Worm (Caenorhabditis elegans) whole organism, L1 larva: ENCODE data around the gene dph-3.

ENCODE experiments used
- C16A3.4 ChIP-seq: fragments of 150-350 bp; optimal IDR thresholded peaks from 2 replicates; lab custom pipeline; 2014; ENCODE audit warnings: missing biosample characterization, missing genetic modification characterization
- ceh-63 ChIP-seq: fragments of 200-800 bp; sonication (Bioruptor generic); optimal IDR thresholded peaks from 2 replicates; lab custom pipeline; 2018; ENCODE audit warnings: mild to moderate bottlenecking, missing genetic modification characterization, missing compliant biosample characterization
- ceh-8 ChIP-seq: fragments of 200-800 bp; sonication (Bioruptor generic); optimal IDR thresholded peaks from 2 replicates; lab custom pipeline; 2018; ENCODE audit warnings: mild to moderate bottlenecking, missing genetic modification characterization, moderate library complexity, missing compliant biosample characterization
- ces-1 ChIP-seq: fragments of 150-350 bp; optimal IDR thresholded peaks from 2 replicates; lab custom pipeline; 2014; ENCODE audit warnings: missing biosample characterization, missing genetic modification reagents, missing genetic modification characterization
- efl-1 ChIP-seq, 4 experiments: fragments of 150-350 bp; optimal IDR thresholded peaks in 3 of 4; peaks in 1 of 4; 1 replicate in 1 of 4; 2 replicates in 3 of 4; lab custom pipeline; 2014; ENCODE audit warnings: missing biosample characterization in 2 of 4, missing genetic modification characterization in 2 of 4, missing genetic modification reagents in 2 of 4
- efl-3 ChIP-seq: fragments of 200-800 bp; sonication (Bioruptor generic); optimal IDR thresholded peaks from 2 replicates; lab custom pipeline; 2018; ENCODE audit warnings: mild to moderate bottlenecking, missing genetic modification characterization, missing compliant biosample characterization
- egl-13 ChIP-seq: sonication (generic microtip); optimal IDR thresholded peaks from 2 replicates; lab custom pipeline; 2016; ENCODE audit warnings: missing genotype, missing genetic modification reagents, missing genetic modification characterization, missing compliant biosample characterization
- elt-2 ChIP-seq: sonication (generic microtip); optimal IDR thresholded peaks from 2 replicates; lab custom pipeline; 2016; ENCODE audit warnings: missing genetic modification characterization, mild to moderate bottlenecking, inconsistent platforms, missing compliant biosample characterization, missing genetic modification reagents
- elt-3 ChIP-seq, 6 experiments: fragments of 150-350 bp in 1 of 6; sonication (generic microtip); optimal IDR thresholded peaks; 2 replicates each; lab custom pipeline; 2017 to 2018; ENCODE audit warnings: missing biosample characterization in 6 of 6, missing genetic modification characterization in 6 of 6, inconsistent platforms in 1 of 6
- ets-5 ChIP-seq: fragments of 200-800 bp; sonication (Bioruptor generic); IDR thresholded peaks from 2 replicates; pipeline ENCODE4 v1.3.6; 2022; ENCODE audit warnings: missing genetic modification characterization, missing compliant biosample characterization
- fkh-10 ChIP-seq: sonication (generic microtip); optimal IDR thresholded peaks from 2 replicates; lab custom pipeline; 2017; ENCODE audit warnings: missing biosample characterization, missing genetic modification reagents, missing genetic modification characterization
- fkh-8 ChIP-seq: sonication (generic microtip); optimal IDR thresholded peaks from 2 replicates; lab custom pipeline; 2016; ENCODE audit warnings: mild to moderate bottlenecking, missing genetic modification characterization, missing compliant biosample characterization
- fos-1 ChIP-seq: fragments of 150-350 bp; optimal IDR thresholded peaks from 2 replicates; lab custom pipeline; 2014; ENCODE audit warnings: missing biosample characterization, missing genetic modification characterization
- hlh-17 ChIP-seq: fragments of 200-800 bp; sonication (Bioruptor generic); optimal IDR thresholded peaks from 2 replicates; lab custom pipeline; 2018; ENCODE audit warnings: missing genetic modification characterization, mild to moderate bottlenecking, missing compliant biosample characterization, moderate library complexity, borderline replicate concordance
- irx-1 ChIP-seq: sonication (generic microtip); optimal IDR thresholded peaks from 2 replicates; lab custom pipeline; 2016; ENCODE audit warnings: missing genetic modification characterization, missing compliant biosample characterization
- lin-14 ChIP-seq: fragments of 200-800 bp; sonication (Bioruptor generic); optimal IDR thresholded peaks from 2 replicates; lab custom pipeline; 2018; ENCODE audit warnings: mild to moderate bottlenecking, missing genetic modification characterization, moderate library complexity, missing compliant biosample characterization
- lin-35 ChIP-seq, 2 experiments: fragments of 150-350 bp; optimal IDR thresholded peaks; 2 replicates each; lab custom pipeline; 2014; ENCODE audit warnings: missing biosample characterization in 2 of 2, missing genetic modification characterization in 2 of 2, missing genetic modification reagents in 2 of 2
- lsy-2 ChIP-seq, 2 experiments: fragments of 150-350 bp; optimal IDR thresholded peaks; 2 replicates each; lab custom pipeline; 2014; ENCODE audit warnings: missing biosample characterization in 2 of 2, missing genetic modification characterization in 2 of 2
- nhr-20 ChIP-seq: sonication (generic microtip); optimal IDR thresholded peaks from 2 replicates; lab custom pipeline; 2016; ENCODE audit warnings: mild to moderate bottlenecking, missing genetic modification characterization, missing compliant biosample characterization
- nhr-47 ChIP-seq: sonication (generic microtip); optimal IDR thresholded peaks from 2 replicates; lab custom pipeline; 2016; ENCODE audit warnings: mild to moderate bottlenecking, missing genetic modification characterization, moderate library complexity, missing compliant biosample characterization
- nhr-71 ChIP-seq: sonication (generic microtip); optimal IDR thresholded peaks from 2 replicates; lab custom pipeline; 2016; ENCODE audit warnings: mild to moderate bottlenecking, missing genetic modification characterization, moderate library complexity, missing compliant biosample characterization
- nhr-76 ChIP-seq: sonication (generic microtip); optimal IDR thresholded peaks from 2 replicates; lab custom pipeline; 2017; ENCODE audit warnings: missing biosample characterization, missing genetic modification characterization
- nhr-77 ChIP-seq: fragments of 150-350 bp; optimal IDR thresholded peaks from 2 replicates; lab custom pipeline; 2014; ENCODE audit warnings: missing biosample characterization, missing genetic modification characterization
- nhr-84 ChIP-seq: sonication (generic microtip); optimal IDR thresholded peaks from 2 replicates; lab custom pipeline; 2017; ENCODE audit warnings: missing biosample characterization, missing genetic modification characterization
- nhr-85 ChIP-seq: sonication (generic microtip); peaks from one replicate; lab custom pipeline; 2016; ENCODE audit warnings: missing genetic modification characterization, inconsistent platforms, missing compliant biosample characterization
- nhr-90 ChIP-seq: sonication (generic microtip); optimal IDR thresholded peaks from 2 replicates; lab custom pipeline; 2016; ENCODE audit warnings: mild to moderate bottlenecking, missing genetic modification characterization, missing compliant biosample characterization; ENCODE audit not compliant: poor library complexity
- sptf-1 ChIP-seq: fragments of 150-350 bp; optimal IDR thresholded peaks from 2 replicates; lab custom pipeline; 2014; ENCODE audit warnings: missing biosample characterization, missing genetic modification characterization
- sup-37 ChIP-seq: fragments of 200-800 bp; sonication (Bioruptor generic); optimal IDR thresholded peaks from 2 replicates; lab custom pipeline; 2018; ENCODE audit warnings: mild to moderate bottlenecking, missing genetic modification characterization, missing compliant biosample characterization
- tbx-2 ChIP-seq: sonication (generic microtip); optimal IDR thresholded peaks from 2 replicates; lab custom pipeline; 2016; ENCODE audit warnings: missing genetic modification characterization, missing compliant biosample characterization
- tlp-1 ChIP-seq: fragments of 150-350 bp; optimal IDR thresholded peaks from 2 replicates; lab custom pipeline; 2014; ENCODE audit warnings: missing biosample characterization, missing genetic modification characterization
- unc-62 ChIP-seq: fragments of 150-350 bp; optimal IDR thresholded peaks from 2 replicates; lab custom pipeline; 2014; ENCODE audit warnings: missing biosample characterization, missing genetic modification reagents, missing genetic modification characterization
- unc-98 ChIP-seq: fragments of 200-800 bp; sonication (Bioruptor generic); IDR thresholded peaks from 2 replicates; pipeline ENCODE4 v1.3.6; 2022; ENCODE audit warnings: missing genetic modification characterization, missing compliant biosample characterization
- vab-15 ChIP-seq: sonication (generic microtip); optimal IDR thresholded peaks from 2 replicates; lab custom pipeline; 2017; ENCODE audit warnings: missing genotype, mild to moderate bottlenecking, missing genetic modification characterization, missing compliant biosample characterization
- zag-1 ChIP-seq: fragments of 150-350 bp; optimal IDR thresholded peaks from 2 replicates; lab custom pipeline; 2014; ENCODE audit warnings: missing biosample characterization, missing genetic modification characterization

dph-3 gene

ce11 chrIV:9737204-9737790 is 30.4 kb downstream of the dph-3 start, which contains the start of gene cka-1:
cka-1 (minus strand) TSS chrIV:9737621.
- TF ChIP-seq nhr-84 (tag; lab: Kevin White, UChicago): no peak
- TF ChIP-seq nhr-85: peak; percentile 48
- TF ChIP-seq tlp-1 (tag; lab: Kevin White, UChicago): no peak
- peak; percentile 52 for TF ChIP-seq elt-2 (tag; lab: Kevin White, UChicago)
- no peak for TF ChIP-seq nhr-77 (tag; lab: Kevin White, UChicago)
- peak in 1 of 2 experiments; percentile 6 for TF ChIP-seq efl-1 (optimal IDR thresholded peaks at IDR 0.05; lab: Kevin White, UChicago)
- peak in 1 of 2 experiments; percentile 89 for TF ChIP-seq efl-1 (GFP tag; optimal IDR thresholded peaks at IDR 0.05 in 1 of 2; lab: Kevin White, UChicago)
- TF ChIP-seq elt-3 (tag; optimal IDR thresholded peaks at IDR 0.05; lab: Kevin White, UChicago): peak in 1 of 6 experiments; percentile 48
- TF ChIP-seq nhr-20 (tag; lab: Kevin White, UChicago): peak; percentile 63
- peak; percentile 16 for TF ChIP-seq C16A3.4 (tag; lab: Kevin White, UChicago)
- TF ChIP-seq tbx-2 (tag; lab: Kevin White, UChicago): peak; percentile 9
- peak; percentile 11 for TF ChIP-seq nhr-90
- TF ChIP-seq lin-35 (GFP tag; optimal IDR thresholded peaks at IDR 0.05; lab: Kevin White, UChicago): peak in 1 of 2 experiments; percentile 55
- peak; percentile 67 for TF ChIP-seq vab-15 (tag; lab: Kevin White, UChicago)
- TF ChIP-seq lsy-2 (tag; optimal IDR thresholded peaks at IDR 0.05; lab: Kevin White, UChicago): peak in 1 of 2 experiments; percentile 62
- no peak for TF ChIP-seq sup-37 (GFP tag; lab: Kevin White, UChicago)
- TF ChIP-seq efl-3 (GFP tag; lab: Kevin White, UChicago): no peak
- TF ChIP-seq nhr-76 (tag; lab: Kevin White, UChicago): no peak
- TF ChIP-seq lin-14 (GFP tag; lab: Kevin White, UChicago): peak; percentile 71
- peak; percentile 63 for TF ChIP-seq nhr-71 (tag; lab: Kevin White, UChicago)
- TF ChIP-seq ces-1 (GFP tag; lab: Kevin White, UChicago): no peak

- TF ChIP-seq ces-1 (GFP tag; lab: Kevin White, UChicago) (no peak), nhr-85 (no peak), ceh-63 (no peak), unc-98 (GFP tag; lab: Robert Waterston, UW) (no peak), egl-13 (tag; lab: Kevin White, UChicago) (no peak), hlh-17 (GFP tag; lab: Kevin White, UChicago) (no peak), sup-37 (GFP tag; lab: Kevin White, UChicago) (no peak), elt-2 (tag; lab: Kevin White, UChicago) (no peak), ets-5 (no peak), nhr-47 (tag; lab: Kevin White, UChicago) (no peak), sptf-1 (tag; lab: Kevin White, UChicago) (no peak), irx-1 (tag; lab: Kevin White, UChicago) (no peak), fos-1 (tag; lab: Kevin White, UChicago) (no peak)
Measured at ce11 chrIV:9738194-9738593, 31.2 kb downstream of the dph-3 start, which contains the start of gene C28D4.10. C28D4.10 (plus strand) TSS chrIV:9738494.

- TF ChIP-seq fkh-8 (tag; lab: Kevin White, UChicago) (no peak), ceh-8 (GFP tag; lab: Kevin White, UChicago) (no peak), nhr-76 (tag; lab: Kevin White, UChicago) (no peak), unc-62 (GFP tag; lab: Kevin White, UChicago) (no peak), zag-1 (tag; lab: Kevin White, UChicago) (no peak), fkh-10 (no peak), lsy-2 (tag; optimal IDR thresholded peaks at IDR 0.05; lab: Kevin White, UChicago) (no peak)
Measured at ce11 chrIV:9739001-9739400, 32.1 kb downstream of the dph-3 start.
